Worm (Caenorhabditis elegans) whole organism, L4 larva: Measurements from ENCODE around the gene C50B8.5.

ENCODE experiments used
- D1046.2 ChIP-seq: fragments of 200-800 bp; sonication (Bioruptor generic); IDR thresholded peaks from 2 replicates; pipeline ENCODE4 v1.3.6; 2022; ENCODE audit warnings: missing genetic modification characterization, missing compliant biosample characterization
- F26F4.8 ChIP-seq: fragments of 200-800 bp; sonication (Bioruptor generic); conservative IDR thresholded peaks from 2 replicates; pipeline ENCODE4 v1.3.6; 2022; ENCODE audit warnings: missing genetic modification characterization, missing compliant biosample characterization
- R02D3.7 ChIP-seq: fragments of 150-350 bp; sonication (generic microtip); optimal IDR thresholded peaks from 3 replicates; lab custom pipeline; 2014; ENCODE audit warnings: missing biosample characterization, missing genetic modification characterization
- T20F7.1 ChIP-seq: fragments of 200-800 bp; sonication (Bioruptor generic); optimal IDR thresholded peaks from 2 replicates; lab custom pipeline; 2018; ENCODE audit warnings: mild to moderate bottlenecking, missing genetic modification characterization, missing compliant biosample characterization
- T26A8.4 ChIP-seq: fragments of 200-800 bp; sonication (Bioruptor generic); IDR thresholded peaks from 2 replicates; pipeline ENCODE4 v1.3.6; 2022; ENCODE audit warnings: missing genetic modification characterization, missing compliant biosample characterization
- Y105C5A.15 ChIP-seq: fragments of 200-800 bp; sonication (Bioruptor generic); IDR thresholded peaks from 2 replicates; pipeline ENCODE4 v1.3.6; 2022; ENCODE audit warnings: missing genetic modification characterization, missing compliant biosample characterization
- Y75B8A.6 ChIP-seq: fragments of 200-800 bp; sonication (Bioruptor generic); IDR thresholded peaks from 2 replicates; pipeline ENCODE4 v1.3.6; 2022; ENCODE audit warnings: missing genetic modification reagents, missing genetic modification characterization, missing compliant biosample characterization
- ZK337.2 ChIP-seq: fragments of 200-800 bp; sonication (Bioruptor generic); IDR thresholded peaks from 2 replicates; pipeline ENCODE4 v1.3.6; 2022; ENCODE audit warnings: missing genetic modification reagents, missing genetic modification characterization, missing compliant biosample characterization
- aha-1 ChIP-seq: fragments of 150-350 bp; peaks from one replicate; lab custom pipeline; 2014; ENCODE audit warnings: missing biosample characterization, missing genetic modification characterization
- aly-2 ChIP-seq: sonication (generic microtip); optimal IDR thresholded peaks from 2 replicates; lab custom pipeline; 2018; ENCODE audit warnings: missing biosample characterization, missing genetic modification characterization
- ama-1 ChIP-seq: fragments of 150-350 bp; optimal IDR thresholded peaks from 2 replicates; lab custom pipeline; 2014; ENCODE audit warnings: inconsistent platforms, mixed read lengths
- arid-1 ChIP-seq: fragments of 200-800 bp; sonication (Bioruptor generic); conservative IDR thresholded peaks from 2 replicates; pipeline ENCODE4 v1.3.6; 2022; ENCODE audit warnings: missing genetic modification reagents, missing genetic modification characterization, missing compliant biosample characterization
- ceh-44 ChIP-seq: fragments of 200-800 bp; sonication (Bioruptor generic); IDR thresholded peaks from 2 replicates; pipeline ENCODE4 v1.3.6; 2022; ENCODE audit warnings: missing genetic modification reagents, missing genetic modification characterization, missing compliant biosample characterization
- ceh-62 ChIP-seq: sonication (generic microtip); optimal IDR thresholded peaks from 2 replicates; lab custom pipeline; 2017; ENCODE audit warnings: missing biosample characterization, missing genetic modification characterization
- cey-2 ChIP-seq: sonication (generic microtip); optimal IDR thresholded peaks from 3 replicates; lab custom pipeline; 2017; ENCODE audit warnings: missing genetic modification characterization, mild to moderate bottlenecking, missing compliant biosample characterization, antibody characterized with exemption, borderline replicate concordance; ENCODE audit not compliant: insufficient read depth
- daf-12 ChIP-seq: fragments of 150-350 bp; optimal IDR thresholded peaks from 2 replicates; lab custom pipeline; 2014; ENCODE audit warnings: missing biosample characterization, missing genetic modification reagents, missing genetic modification characterization
- daf-16 ChIP-seq, 3 experiments: sonication (generic microtip); optimal IDR thresholded peaks; 2 replicates each; lab custom pipeline; 2016 to 2017; ENCODE audit warnings: missing genetic modification characterization in 3 of 3, missing genetic modification reagents in 3 of 3, mild to moderate bottlenecking in 2 of 3, missing compliant biosample characterization in 2 of 3, missing biosample characterization in 1 of 3, moderate library complexity in 1 of 3
- dmd-6 ChIP-seq: fragments of 200-800 bp; sonication (Bioruptor generic); IDR thresholded peaks from 2 replicates; pipeline ENCODE4 v1.3.6; 2022; ENCODE audit warnings: missing genetic modification reagents, missing genetic modification characterization, missing compliant biosample characterization
- dmd-9 ChIP-seq: fragments of 200-800 bp; sonication (Bioruptor generic); IDR thresholded peaks from 2 replicates; pipeline ENCODE4 v1.3.6; 2022; ENCODE audit warnings: missing genetic modification reagents, missing genetic modification characterization, missing compliant biosample characterization
- dve-1 ChIP-seq: sonication (generic microtip); optimal IDR thresholded peaks from 2 replicates; lab custom pipeline; 2017; ENCODE audit warnings: antibody characterized with exemption, mild to moderate bottlenecking, missing genetic modification characterization, missing compliant biosample characterization; ENCODE audit not compliant: insufficient read depth
- egl-27 ChIP-seq: sonication (generic microtip); optimal IDR thresholded peaks from 3 replicates; lab custom pipeline; 2017; ENCODE audit warnings: missing biosample characterization, missing genetic modification reagents, missing genetic modification characterization
- egl-43 ChIP-seq: fragments of 200-800 bp; sonication (Bioruptor generic); IDR thresholded peaks from 2 replicates; pipeline ENCODE4 v1.3.6; 2022; ENCODE audit warnings: missing genetic modification reagents, missing genetic modification characterization, missing compliant biosample characterization
- fkh-10 ChIP-seq: fragments of 150-350 bp; optimal IDR thresholded peaks from 2 replicates; lab custom pipeline; 2014; ENCODE audit warnings: missing biosample characterization, missing genetic modification reagents, missing genetic modification characterization
- gei-8 ChIP-seq: fragments of 200-800 bp; sonication (Bioruptor generic); optimal IDR thresholded peaks from 2 replicates; lab custom pipeline; 2018; ENCODE audit warnings: mild to moderate bottlenecking, missing genetic modification characterization, missing compliant biosample characterization
- hlh-30 ChIP-seq: sonication (generic microtip); optimal IDR thresholded peaks from 2 replicates; lab custom pipeline; 2017; ENCODE audit warnings: antibody characterized with exemption, mild to moderate bottlenecking, missing genetic modification characterization, missing compliant biosample characterization; ENCODE audit not compliant: insufficient read depth
- hmg-1.1 ChIP-seq: fragments of 200-800 bp; sonication (Bioruptor generic); IDR thresholded peaks from 2 replicates; pipeline ENCODE4 v1.3.6; 2022; ENCODE audit warnings: missing genetic modification reagents, missing genetic modification characterization, missing compliant biosample characterization
- jun-1 ChIP-seq: fragments of 150-350 bp; optimal IDR thresholded peaks from 2 replicates; lab custom pipeline; 2014; ENCODE audit warnings: missing biosample characterization, missing genetic modification reagents, missing genetic modification characterization
- lin-29 ChIP-seq: fragments of 200-800 bp; sonication (Bioruptor generic); IDR thresholded peaks from 2 replicates; pipeline ENCODE4 v1.3.6; 2022; ENCODE audit warnings: missing genetic modification reagents, missing genetic modification characterization, missing compliant biosample characterization
- lir-3 ChIP-seq: sonication (generic microtip); optimal IDR thresholded peaks from 2 replicates; lab custom pipeline; 2016; ENCODE audit warnings: mild to moderate bottlenecking, missing genetic modification characterization, missing compliant biosample characterization
- mxl-2 ChIP-seq: fragments of 200-800 bp; sonication (Bioruptor generic); conservative IDR thresholded peaks from 2 replicates; pipeline ENCODE4 v1.3.6; 2022; ENCODE audit warnings: missing genetic modification reagents, missing genetic modification characterization, missing compliant biosample characterization
- mxl-3 ChIP-seq: fragments of 200-800 bp; sonication (Bioruptor generic); optimal IDR thresholded peaks from 2 replicates; lab custom pipeline; 2018; ENCODE audit warnings: mild to moderate bottlenecking, missing genetic modification characterization, missing compliant biosample characterization
- nhr-10 ChIP-seq: fragments of 150-350 bp; optimal IDR thresholded peaks from 2 replicates; lab custom pipeline; 2014; ENCODE audit warnings: missing biosample characterization, missing genetic modification characterization
- nhr-11 ChIP-seq: fragments of 150-350 bp; optimal IDR thresholded peaks from 2 replicates; lab custom pipeline; 2014; ENCODE audit warnings: missing biosample characterization, missing genetic modification characterization
- nhr-111 ChIP-seq: fragments of 200-800 bp; sonication (Bioruptor generic); optimal IDR thresholded peaks from 2 replicates; lab custom pipeline; 2018; ENCODE audit warnings: mild to moderate bottlenecking, missing genetic modification characterization, missing compliant biosample characterization
- nhr-41 ChIP-seq: fragments of 200-800 bp; sonication (Bioruptor generic); IDR thresholded peaks from 2 replicates; pipeline ENCODE4 v1.3.6; 2022; ENCODE audit warnings: missing genetic modification reagents, missing genetic modification characterization, missing compliant biosample characterization
- nhr-42 ChIP-seq: fragments of 200-800 bp; sonication (Bioruptor generic); IDR thresholded peaks from 2 replicates; pipeline ENCODE4 v1.3.6; 2022; ENCODE audit warnings: missing genetic modification characterization, missing compliant biosample characterization
- php-3 ChIP-seq: fragments of 200-800 bp; sonication (Bioruptor generic); IDR thresholded peaks from 2 replicates; pipeline ENCODE4 v1.3.6; 2022; ENCODE audit warnings: missing genetic modification reagents, missing genetic modification characterization, missing compliant biosample characterization
- pqm-1 ChIP-seq: sonication (generic microtip); optimal IDR thresholded peaks from 2 replicates; lab custom pipeline; 2017; ENCODE audit warnings: missing biosample characterization, missing genetic modification characterization
- set-16 ChIP-seq: fragments of 200-800 bp; sonication (Bioruptor generic); IDR thresholded peaks from 2 replicates; pipeline ENCODE4 v1.3.6; 2022; ENCODE audit warnings: missing genetic modification reagents, missing genetic modification characterization, missing compliant biosample characterization
- skn-1 ChIP-seq: fragments of 150-350 bp; optimal IDR thresholded peaks from 2 replicates; lab custom pipeline; 2014; ENCODE audit warnings: missing biosample characterization, missing genetic modification characterization
- snpc-1.2 ChIP-seq: fragments of 200-800 bp; sonication (Bioruptor generic); IDR thresholded peaks from 2 replicates; pipeline ENCODE4 v1.3.6; 2022; ENCODE audit warnings: missing genetic modification reagents, missing genetic modification characterization, missing compliant biosample characterization
- snpc-4 ChIP-seq: fragments of 150-350 bp; optimal IDR thresholded peaks from 2 replicates; lab custom pipeline; 2014; ENCODE audit warnings: missing biosample characterization, missing genetic modification characterization
- spr-1 ChIP-seq: sonication (generic microtip); optimal IDR thresholded peaks from 2 replicates; lab custom pipeline; 2016; ENCODE audit warnings: mild to moderate bottlenecking, missing genetic modification characterization, missing compliant biosample characterization
- tra-1 ChIP-seq: fragments of 200-800 bp; sonication (Bioruptor generic); IDR thresholded peaks from 2 replicates; pipeline ENCODE4 v1.3.6; 2022; ENCODE audit warnings: missing genetic modification reagents, missing genetic modification characterization, missing compliant biosample characterization
- unc-39 ChIP-seq: sonication (generic microtip); optimal IDR thresholded peaks from 2 replicates; lab custom pipeline; 2017; ENCODE audit warnings: missing biosample characterization, missing genetic modification characterization
- unc-62 ChIP-seq, 3 experiments: fragments of 150-350 bp in 1 of 3; sonication (generic microtip); optimal IDR thresholded peaks in 2 of 3; peaks in 1 of 3; 1 replicate in 1 of 3; 2 replicates in 2 of 3; lab custom pipeline; 2014 to 2017; ENCODE audit warnings: missing biosample characterization in 3 of 3, missing genetic modification characterization in 3 of 3, missing genetic modification reagents in 3 of 3, missing genotype in 1 of 3
- vab-7 ChIP-seq: fragments of 200-800 bp; sonication (Bioruptor generic); IDR thresholded peaks from 2 replicates; pipeline ENCODE4 v1.3.6; 2022; ENCODE audit warnings: missing genetic modification reagents, missing genetic modification characterization, missing compliant biosample characterization
- zfp-3 ChIP-seq: fragments of 200-800 bp; sonication (Bioruptor generic); conservative IDR thresholded peaks from 2 replicates; pipeline ENCODE4 v1.3.6; 2022; ENCODE audit warnings: missing genetic modification reagents, missing genetic modification characterization, missing compliant biosample characterization
- zip-11 ChIP-seq: fragments of 200-800 bp; sonication (Bioruptor generic); IDR thresholded peaks from 2 replicates; pipeline ENCODE4 v1.3.6; 2022; ENCODE audit warnings: missing genetic modification characterization, missing compliant biosample characterization
- zip-2 ChIP-seq: fragments of 150-350 bp; optimal IDR thresholded peaks from 2 replicates; lab custom pipeline; 2014; ENCODE audit warnings: missing biosample characterization, missing genetic modification characterization
- ztf-11 ChIP-seq: fragments of 150-350 bp; optimal IDR thresholded peaks from 2 replicates; lab custom pipeline; 2014; ENCODE audit warnings: missing biosample characterization, missing genetic modification characterization

Gene C50B8.5

ce11 chrV:13556746-13557145 lies 24.0 kb upstream of the C50B8.5 start, which contains the start of gene cav-2 (continued):
- no peak for TF ChIP-seq lin-29 (GFP tag; lab: Robert Waterston, UW)
- TF ChIP-seq nhr-41 (GFP tag; lab: Robert Waterston, UW), result peak; percentile 11; the same call in 1 of the 2 replicates
- TF ChIP-seq D1046.2 (GFP tag; lab: Robert Waterston, UW), result no peak
- no peak for TF ChIP-seq nhr-10
- no peak for TF ChIP-seq arid-1 (GFP tag; lab: Robert Waterston, UW)
- no peak for TF ChIP-seq lir-3
- peak; percentile 64 for TF ChIP-seq hmg-1.1 (GFP tag; lab: Robert Waterston, UW)
- no peak for TF ChIP-seq cey-2 (tag; lab: Kevin White, UChicago)
- TF ChIP-seq F26F4.8, result no peak
- TF ChIP-seq daf-16 (GFP tag; optimal IDR thresholded peaks at IDR 0.05; lab: Kevin White, UChicago), result peak in 1 of 2 experiments; percentile 65
- peak; percentile 100 for TF ChIP-seq daf-16 (tag; optimal IDR thresholded peaks at IDR 0.05; lab: Kevin White, UChicago)
- TF ChIP-seq ama-1 (lab: Kevin White, UChicago), result no peak
- peak; percentile 86 for TF ChIP-seq dmd-6
- TF ChIP-seq dve-1, result peak; percentile 79
- TF ChIP-seq set-16, result no peak
- TF ChIP-seq skn-1, result no peak
- no peak for TF ChIP-seq unc-39
- no peak for TF ChIP-seq aly-2 (tag; lab: Kevin White, UChicago)
- peak; percentile 54; the same call in 1 of the 2 replicates for TF ChIP-seq T26A8.4 (GFP tag; lab: Robert Waterston, UW)
- TF ChIP-seq pqm-1 (tag; lab: Kevin White, UChicago), result peak; percentile 94
- no peak for TF ChIP-seq mxl-2 (GFP tag; lab: Robert Waterston, UW)
- TF ChIP-seq nhr-11 (tag; lab: Kevin White, UChicago), result no peak
- TF ChIP-seq gei-8 (GFP tag; lab: Kevin White, UChicago), result peak; percentile 70
- TF ChIP-seq tra-1 (GFP tag; lab: Robert Waterston, UW), result peak; percentile 81
- no peak for TF ChIP-seq nhr-111
- TF ChIP-seq unc-62 (GFP tag; optimal IDR thresholded peaks at IDR 0.05 in 1 of 2; lab: Kevin White, UChicago), result no peak
- TF ChIP-seq unc-62 (tag; optimal IDR thresholded peaks at IDR 0.05; lab: Kevin White, UChicago), result no peak
- TF ChIP-seq php-3 (GFP tag; lab: Robert Waterston, UW), result no peak
- no peak for TF ChIP-seq snpc-4 (tag; lab: Kevin White, UChicago)
- TF ChIP-seq zip-2 (tag; lab: Kevin White, UChicago), result no peak
- TF ChIP-seq daf-12, result no peak
- no peak for TF ChIP-seq ztf-11 (tag; lab: Kevin White, UChicago)
- no peak for TF ChIP-seq Y105C5A.15 (GFP tag; lab: Robert Waterston, UW)
- TF ChIP-seq nhr-42 (GFP tag; lab: Robert Waterston, UW), result no peak
- TF ChIP-seq hlh-30 (tag; lab: Kevin White, UChicago), result peak; percentile 69
- TF ChIP-seq vab-7 (GFP tag; lab: Robert Waterston, UW), result no peak
- TF ChIP-seq T20F7.1, result peak; percentile 80
- no peak for TF ChIP-seq ceh-62 (tag; lab: Kevin White, UChicago)
- peak; percentile 87 for TF ChIP-seq ZK337.2 (GFP tag; lab: Robert Waterston, UW)
- TF ChIP-seq zip-11 (GFP tag; lab: Robert Waterston, UW), result no peak
- peak; percentile 86; the same call in 1 of the 2 replicates for TF ChIP-seq dmd-9
- no peak for TF ChIP-seq egl-43
- peak; percentile 21 for TF ChIP-seq mxl-3 (GFP tag; lab: Kevin White, UChicago)
- 0 out of 2 replicates have a peak, but pooled peaks have one; percentile 46 for TF ChIP-seq ceh-44 (GFP tag; lab: Robert Waterston, UW)
- TF ChIP-seq fkh-10 (GFP tag; lab: Kevin White, UChicago), result no peak
- TF ChIP-seq snpc-1.2 (GFP tag; lab: Robert Waterston, UW), result no peak
- no peak for TF ChIP-seq R02D3.7
- peak; percentile 61; the same call in 1 of the 2 replicates for TF ChIP-seq zfp-3 (GFP tag; lab: Robert Waterston, UW)
- TF ChIP-seq jun-1 (tag; lab: Kevin White, UChicago), result no peak
- TF ChIP-seq aha-1 (tag; lab: Kevin White, UChicago), result peak; percentile 98
- no peak for TF ChIP-seq Y75B8A.6
- TF ChIP-seq egl-27 (tag; lab: Kevin White, UChicago), result no peak
- TF ChIP-seq spr-1, result no peak
